Fruit fly (Drosophila melanogaster): ENCODE data around the gene CG34393.

Gene CG34393

dm6 chr2L:3172745-3173271, 27.5 kb downstream of the CG34393 start (continued):
- TF ChIP-seq B-H2 (GFP tag; optimal IDR thresholded peaks at IDR 0.05) (peak; percentile 20), pum (GFP tag; optimal IDR thresholded peaks at IDR 0.05) (no peak), CG1529 (GFP tag; optimal IDR thresholded peaks at IDR 0.05) (no peak), ham (GFP tag; IDR thresholded peaks at IDR 0.05) (no peak), fd3F (GFP tag; optimal IDR thresholded peaks at IDR 0.05) (no peak), chif (GFP tag; optimal IDR thresholded peaks at IDR 0.05) (no peak), jing (GFP tag; optimal IDR thresholded peaks at IDR 0.05) (no peak), Xrp1 (GFP tag; IDR thresholded peaks at IDR 0.05) (0 out of 2 replicates have a peak, but pooled peaks have one; percentile 22), CG16813 (GFP tag; IDR thresholded peaks at IDR 0.05; ENCODE audit: partially characterized antibody) (peak; percentile 91), vvl (GFP tag; IDR thresholded peaks at IDR 0.05) (peak; percentile 66; the same call in 1 of the 2 replicates), amos (GFP tag; IDR thresholded peaks at IDR 0.05; ENCODE audit: partially characterized antibody) (peak; percentile 88), tgo (GFP tag; IDR thresholded peaks at IDR 0.05) (no peak), CG15269 (tag; optimal IDR thresholded peaks at IDR 0.05) (no peak), CG12236 (GFP tag; optimal IDR thresholded peaks at IDR 0.05) (no peak), B-H1 (GFP tag; IDR thresholded peaks at IDR 0.05) (no peak), CG6813 (GFP tag; optimal IDR thresholded peaks at IDR 0.05) (peak; percentile 51), ci (GFP tag; IDR thresholded peaks at IDR 0.05) (peak; percentile 72; the same call in 2 of the 3 replicates), MTF-1 (GFP tag; optimal IDR thresholded peaks at IDR 0.05; ENCODE audit: borderline replicate concordance) (no peak), Lim3 (GFP tag; IDR thresholded peaks at IDR 0.05) (no peak), emc (GFP tag; optimal IDR thresholded peaks at IDR 0.05) (no peak), CG10274 (GFP tag; optimal IDR thresholded peaks at IDR 0.05) (no peak), salm (tag; optimal IDR thresholded peaks at IDR 0.05) (peak; percentile 10), CG12219 (GFP tag; optimal IDR thresholded peaks at IDR 0.05) (no peak), CG10654 (GFP tag; optimal IDR thresholded peaks at IDR 0.05) (no peak), CG7839 (tag; optimal IDR thresholded peaks at IDR 0.05) (peak; percentile 43), CG31365 (tag; optimal IDR thresholded peaks at IDR 0.05) (peak; percentile 44), CHES-1-like (GFP tag; optimal IDR thresholded peaks at IDR 0.05) (no peak), Dip2 (GFP tag; IDR thresholded peaks at IDR 0.05) (no peak), trem (tag; optimal IDR thresholded peaks at IDR 0.05) (peak; percentile 53), Ets97D (GFP tag; optimal IDR thresholded peaks at IDR 0.05) (no peak), CG6854 (GFP tag; optimal IDR thresholded peaks at IDR 0.05) (peak; percentile 3), CG4730 (GFP tag; IDR thresholded peaks at IDR 0.05) (no peak), ab (GFP tag; optimal IDR thresholded peaks at IDR 0.05) (no peak), gce (GFP tag; IDR thresholded peaks at IDR 0.05) (no peak), knrl (GFP tag; IDR thresholded peaks at IDR 0.05; ENCODE audit: partially characterized antibody) (peak; percentile 66), Rfx (GFP tag; IDR thresholded peaks at IDR 0.05) (peak; percentile 63; the same call in 1 of the 2 replicates), peb (GFP tag; IDR thresholded peaks at IDR 0.05) (no peak), Deaf1 (tag; optimal IDR thresholded peaks at IDR 0.05) (no peak), CG17361 (GFP tag; IDR thresholded peaks at IDR 0.05) (no peak; the same call in 2 of the 3 replicates), CG10321 (GFP tag; IDR thresholded peaks at IDR 0.05) (no peak), CG16815 (GFP tag; optimal IDR thresholded peaks at IDR 0.05) (no peak), CG30431 (GFP tag; optimal IDR thresholded peaks at IDR 0.05) (no peak), CG6791 (GFP tag; IDR thresholded peaks at IDR 0.05; ENCODE audit: partially characterized antibody) (peak; percentile 93), CG10565 (GFP tag; optimal IDR thresholded peaks at IDR 0.05) (no peak), Asciz (GFP tag; optimal IDR thresholded peaks at IDR 0.05) (peak; percentile 62), Dref (GFP tag; IDR thresholded peaks at IDR 0.05) (peak; percentile 58), CG6765 (GFP tag; optimal IDR thresholded peaks at IDR 0.05) (no peak), CG15696 (tag; optimal IDR thresholded peaks at IDR 0.05) (peak; percentile 22), scrt (GFP tag; optimal IDR thresholded peaks at IDR 0.05) (peak; percentile 27), CG9609 (GFP tag; optimal IDR thresholded peaks at IDR 0.05) (no peak), CG13424 (tag; optimal IDR thresholded peaks at IDR 0.05) (no peak)

Data from whole organism, embryonic.